Fruit fly (Drosophila melanogaster) whole organism, pupa: ENCODE results near the gene mamo.

Experiments used
- CG12605 ChIP-seq: fragments of 200-800 bp; sonication (Bioruptor generic); IDR thresholded peaks from 2 replicates; pipeline ENCODE4 v1.3.6; 2022; ENCODE audit warnings: missing biosample characterization, missing genetic modification characterization
- CG15710 ChIP-seq: fragments of 200-800 bp; sonication (Bioruptor generic); optimal IDR thresholded peaks from 2 replicates; lab custom pipeline; 2018; ENCODE audit warnings: missing biosample characterization, mild to moderate bottlenecking, missing genetic modification characterization, moderate library complexity
- CG8159 ChIP-seq: fragments of 200-800 bp; sonication (Bioruptor generic); optimal IDR thresholded peaks from 3 replicates; lab custom pipeline; 2018; ENCODE audit warnings: missing biosample characterization, mild to moderate bottlenecking, missing genetic modification characterization, moderate library complexity
- CG8301 ChIP-seq: fragments of 200-800 bp; sonication (Bioruptor generic); optimal IDR thresholded peaks from 2 replicates; lab custom pipeline; 2018; ENCODE audit warnings: missing biosample characterization, mild to moderate bottlenecking, missing genetic modification characterization
- D1 ChIP-seq: fragments of 200-800 bp; sonication (Bioruptor generic); optimal IDR thresholded peaks from 2 replicates; lab custom pipeline; 2018; ENCODE audit warnings: missing biosample characterization, mild to moderate bottlenecking, missing genetic modification characterization, moderate library complexity
- Pif1A ChIP-seq: fragments of 200-800 bp; sonication (Bioruptor generic); optimal IDR thresholded peaks from 3 replicates; lab custom pipeline; 2016; ENCODE audit warnings: missing biosample characterization, missing genetic modification characterization
- fd96Ca ChIP-seq: fragments of 200-800 bp; sonication (Bioruptor generic); IDR thresholded peaks from 3 replicates; pipeline ENCODE4 v1.3.6; 2022; ENCODE audit warnings: missing biosample characterization, missing genetic modification characterization

DNA sequence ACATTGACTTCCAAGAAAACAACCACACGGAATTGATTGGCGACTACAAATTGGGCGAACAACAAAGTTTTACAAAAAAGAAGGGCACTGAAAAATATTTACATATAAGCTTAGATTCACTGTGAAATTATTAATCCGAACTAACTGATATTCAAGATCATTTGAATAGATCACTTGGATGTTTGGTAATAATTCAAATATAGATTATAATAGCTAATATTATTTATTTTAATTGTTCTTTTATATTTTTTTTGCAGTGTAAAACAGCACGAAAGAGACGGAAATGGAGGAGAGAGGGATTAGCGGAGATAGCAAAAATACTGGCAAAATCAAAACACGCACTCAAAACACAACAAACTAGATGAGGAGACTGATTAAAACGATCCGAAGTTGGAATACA is 152.1 kb downstream of the mamo start:
- TF ChIP-seq D1 (tag; lab: Kevin White, UChicago), result no peak
- peak; percentile 28 for TF ChIP-seq CG15710
- no peak for TF ChIP-seq Pif1A (GFP tag; lab: Kevin White, UChicago)
- peak; percentile 47 for TF ChIP-seq CG8159 (tag; lab: Kevin White, UChicago)
- no peak for TF ChIP-seq fd96Ca (GFP tag; lab: Robert Waterston, UW)
- no peak for TF ChIP-seq CG8301
- no peak for TF ChIP-seq CG12605 (GFP tag; lab: Robert Waterston, UW)
